Worm (Caenorhabditis elegans): Measurements from ENCODE around the gene grl-10.

The grl-10 gene

ce11 chrV:7793067-7793466, 18.7 kb downstream of the grl-10 start, which contains the start of gene flp-21:
TSS of gene flp-21 (plus strand) at chrV:7793367.
- no peak for TF ChIP-seq unc-62 (GFP tag; optimal IDR thresholded peaks at IDR 0.05)

- TF ChIP-seq unc-62 (GFP tag; optimal IDR thresholded peaks at IDR 0.05): no peak
Observed at ce11 chrV:7798079-7798478, 23.7 kb downstream of the grl-10 start, which contains the start of gene ZK742.7. TSS of gene ZK742.7 (plus strand) at chrV:7798379.

ce11 chrV:7803563-7803962, 29.2 kb downstream of the grl-10 start:
- TF ChIP-seq unc-62 (GFP tag; optimal IDR thresholded peaks at IDR 0.05): no peak

ce11 chrV:7804064-7804800, 29.9 kb downstream of the grl-10 start, which contains the start of gene uvs-1:
TSS of gene uvs-1 (minus strand) at chrV:7804208.
- TF ChIP-seq unc-62 (GFP tag; optimal IDR thresholded peaks at IDR 0.05): no peak

ce11 chrV:7804801-7805163, 30.4 kb downstream of the grl-10 start, which contains the start of gene xpo-1:
TSS of gene xpo-1 (plus strand) at chrV:7805064.
- TF ChIP-seq unc-62 (GFP tag; optimal IDR thresholded peaks at IDR 0.05): no peak

ce11 chrV:7806629-7807028, 32.3 kb downstream of the grl-10 start:
- no peak for TF ChIP-seq unc-62 (GFP tag; optimal IDR thresholded peaks at IDR 0.05)

ce11 chrV:7808444-7808843, 34.1 kb downstream of the grl-10 start:
- TF ChIP-seq unc-62 (GFP tag; optimal IDR thresholded peaks at IDR 0.05): no peak

- TF ChIP-seq unc-62 (GFP tag; optimal IDR thresholded peaks at IDR 0.05): no peak
Observed at ce11 chrV:7809320-7810256, 35.2 kb downstream of the grl-10 start, which contains the start of gene ZK742.3. TSS of gene ZK742.3 (minus strand) at chrV:7809912.

ce11 chrV:7810591-7810990, 36.2 kb downstream of the grl-10 start:
- no peak for TF ChIP-seq unc-62 (GFP tag; optimal IDR thresholded peaks at IDR 0.05)

- no peak for TF ChIP-seq unc-62 (GFP tag; optimal IDR thresholded peaks at IDR 0.05)
Observed at ce11 chrV:7811758-7812157, 37.4 kb downstream of the grl-10 start, which contains the start of gene ZK742.4. TSS of gene ZK742.4 (minus strand) at chrV:7811792.

- no peak for TF ChIP-seq unc-62 (GFP tag; optimal IDR thresholded peaks at IDR 0.05)
Observed at ce11 chrV:7814601-7815000, 40.3 kb downstream of the grl-10 start, which contains the start of gene ZK742.6. TSS of gene ZK742.6 (minus strand) at chrV:7814942.

- no peak for TF ChIP-seq unc-62 (GFP tag; optimal IDR thresholded peaks at IDR 0.05)
Observed at ce11 chrV:7816486-7816885, 42.1 kb downstream of the grl-10 start.

- no peak for TF ChIP-seq unc-62 (GFP tag; optimal IDR thresholded peaks at IDR 0.05)
Observed at ce11 chrV:7819585-7819984, 45.2 kb downstream of the grl-10 start.

- no peak for TF ChIP-seq unc-62 (GFP tag; optimal IDR thresholded peaks at IDR 0.05)
Observed at ce11 chrV:7820270-7820669, 45.9 kb downstream of the grl-10 start, which contains the start of gene lbp-4. TSS of gene lbp-4 (plus strand) at chrV:7820578.

ce11 chrV:7822655-7823054, 48.3 kb downstream of the grl-10 start:
- TF ChIP-seq unc-62 (GFP tag; optimal IDR thresholded peaks at IDR 0.05): no peak

ce11 chrV:7824138-7824537, 49.8 kb downstream of the grl-10 start:
- TF ChIP-seq unc-62 (GFP tag; optimal IDR thresholded peaks at IDR 0.05): no peak
